Worm (Caenorhabditis elegans): Measurements from ENCODE around the gene F16H6.7.

- no peak for TF ChIP-seq nhr-237 (tag; optimal IDR thresholded peaks at IDR 0.05)
- no peak for TF ChIP-seq ama-1 (optimal IDR thresholded peaks at IDR 0.05)
- no peak for TF ChIP-seq aha-1 (tag; optimal IDR thresholded peaks at IDR 0.05)
- no peak for TF ChIP-seq nhr-84 (tag; optimal IDR thresholded peaks at IDR 0.05)
- no peak for TF ChIP-seq lin-15B (tag; optimal IDR thresholded peaks at IDR 0.05)
- no peak for TF ChIP-seq nhr-47 (tag; optimal IDR thresholded peaks at IDR 0.05)
Observed at ce11 chrV:18236714-18237288, 27.8 kb upstream of the F16H6.7 start, which contains the start of gene R10E8.3.

Measured in whole organism, L1 larva.